Fruit fly (Drosophila melanogaster) whole organism, wandering third instar larva: Measurements from ENCODE around the gene IleRS-m.

Experiments
- Abd-B ChIP-seq: fragments of >200 bp; optimal IDR thresholded peaks from 2 replicates; lab custom pipeline; 2017; ENCODE audit warnings: missing biosample characterization, missing genetic modification characterization
- CG32264 ChIP-seq: fragments of 200-800 bp; sonication (Bioruptor generic); optimal IDR thresholded peaks from 2 replicates; lab custom pipeline; 2016; ENCODE audit warnings: missing biosample characterization, missing genetic modification characterization
- CG9705 ChIP-seq: fragments of 200-800 bp; sonication (Bioruptor generic); optimal IDR thresholded peaks from 2 replicates; lab custom pipeline; 2018; ENCODE audit warnings: missing biosample characterization, mild to moderate bottlenecking, missing genetic modification characterization
- CrebA ChIP-seq: fragments of 200-800 bp; sonication (Bioruptor generic); optimal IDR thresholded peaks from 2 replicates; lab custom pipeline; 2016; ENCODE audit warnings: missing biosample characterization, mild to moderate bottlenecking, missing genetic modification characterization, borderline replicate concordance
- Dfd ChIP-seq: fragments of >200 bp; optimal IDR thresholded peaks from 2 replicates; lab custom pipeline; 2017; ENCODE audit warnings: missing biosample characterization, missing genetic modification characterization
- Dif ChIP-seq: fragments of 200-275, 200-300 bp; sonication (Bioruptor generic); optimal IDR thresholded peaks from 2 replicates; lab custom pipeline; 2018; ENCODE audit warnings: missing biosample characterization, missing genetic modification characterization; ENCODE audit not compliant: partially characterized antibody
- GATAd ChIP-seq: sonication (Bioruptor generic); optimal IDR thresholded peaks from 2 replicates; lab custom pipeline; 2016; ENCODE audit warnings: missing biosample characterization, missing genetic modification characterization
- HLH106 ChIP-seq: fragments of 200-800 bp; optimal IDR thresholded peaks from 3 replicates; lab custom pipeline; 2019; ENCODE audit warnings: missing biosample characterization, mild to moderate bottlenecking, missing genetic modification characterization, moderate library complexity
- Hnf4 ChIP-seq: fragments of 200-800 bp; sonication (Bioruptor generic); optimal IDR thresholded peaks from 2 replicates; lab custom pipeline; 2016; ENCODE audit warnings: missing biosample characterization, mild to moderate bottlenecking, missing genetic modification characterization
- Hr78 ChIP-seq: fragments of >200 bp; optimal IDR thresholded peaks from 2 replicates; lab custom pipeline; 2017; ENCODE audit warnings: missing biosample characterization, missing genetic modification characterization
- Hr83 ChIP-seq: fragments of 200-300 bp; sonication (Bioruptor generic); optimal IDR thresholded peaks from 2 replicates; lab custom pipeline; 2016; ENCODE audit warnings: missing biosample characterization, mild to moderate bottlenecking, missing genetic modification characterization, moderate library complexity; ENCODE audit not compliant: poor library complexity, severe bottlenecking
- Jra ChIP-seq: sonication (Bioruptor generic); optimal IDR thresholded peaks from 2 replicates; lab custom pipeline; 2016; ENCODE audit warnings: missing biosample characterization, missing genetic modification characterization
- Myc ChIP-seq: fragments of >200 bp; optimal IDR thresholded peaks from 2 replicates; lab custom pipeline; 2017
- N ChIP-seq: fragments of >200 bp; optimal IDR thresholded peaks from 2 replicates; lab custom pipeline; 2018; ENCODE audit warnings: missing biosample characterization, missing external identifiers, missing genetic modification characterization
- OdsH ChIP-seq: fragments of 200-800 bp; sonication (Bioruptor generic); optimal IDR thresholded peaks from 2 replicates; lab custom pipeline; 2016; ENCODE audit warnings: missing biosample characterization, mild to moderate bottlenecking, missing genetic modification characterization
- Rel ChIP-seq, 2 experiments: fragments of 200-800 bp; sonication (Bioruptor generic) in 1 of 2; optimal IDR thresholded peaks; 2 replicates in 1 of 2; 3 replicates in 1 of 2; lab custom pipeline; 2016 to 2019; ENCODE audit warnings: mild to moderate bottlenecking in 2 of 2, missing biosample characterization in 2 of 2, missing genetic modification characterization in 2 of 2, moderate library complexity in 1 of 2
- Sp1 ChIP-seq: fragments of 200-800 bp; sonication (Bioruptor generic); optimal IDR thresholded peaks from 3 replicates; lab custom pipeline; 2019; ENCODE audit warnings: missing biosample characterization, mild to moderate bottlenecking, missing genetic modification characterization, moderate library complexity
- Vsx2 ChIP-seq: fragments of 200-300, 225-300 bp; sonication (Bioruptor generic); optimal IDR thresholded peaks from 2 replicates; lab custom pipeline; 2018; ENCODE audit warnings: missing biosample characterization, missing genetic modification characterization; ENCODE audit not compliant: partially characterized antibody
- br ChIP-seq: fragments of 200-800 bp; sonication (Bioruptor generic); optimal IDR thresholded peaks from 2 replicates; lab custom pipeline; 2016; ENCODE audit warnings: missing biosample characterization, missing genetic modification characterization
- brk ChIP-seq: fragments of 200-800 bp; sonication (Bioruptor generic); optimal IDR thresholded peaks from 2 replicates; lab custom pipeline; 2016; ENCODE audit warnings: missing biosample characterization, mild to moderate bottlenecking, missing genetic modification characterization
- dl ChIP-seq, 2 experiments: fragments of 175-275, 200-275 bp in 1 of 2; fragments of 200-275 bp in 1 of 2; sonication (Bioruptor generic); optimal IDR thresholded peaks; lab custom pipeline; 2018; ENCODE audit warnings: mild to moderate bottlenecking in 2 of 2, missing biosample characterization in 2 of 2, missing genetic modification characterization in 2 of 2, moderate library complexity in 2 of 2; ENCODE audit not compliant: partially characterized antibody in 2 of 2, insufficient read depth in 1 of 2
- dmrt93B ChIP-seq: fragments of 200-800 bp; sonication (Bioruptor generic); optimal IDR thresholded peaks from 2 replicates; lab custom pipeline; 2018; ENCODE audit warnings: missing biosample characterization, mild to moderate bottlenecking, missing genetic modification characterization
- dsf ChIP-seq: sonication (Bioruptor generic); optimal IDR thresholded peaks from 2 replicates; lab custom pipeline; 2016; ENCODE audit warnings: missing biosample characterization, missing genetic modification characterization, borderline replicate concordance
- foxo ChIP-seq, 2 experiments: fragments of 200-800 bp; sonication (Bioruptor generic); optimal IDR thresholded peaks; 2 replicates in 1 of 2; 3 replicates in 1 of 2; lab custom pipeline; 2016 to 2017; ENCODE audit warnings: missing biosample characterization in 2 of 2, missing genetic modification characterization in 2 of 2
- fru ChIP-seq: fragments of 200-800 bp; sonication (Bioruptor generic); optimal IDR thresholded peaks from 3 replicates; lab custom pipeline; 2016; ENCODE audit warnings: missing biosample characterization, mild to moderate bottlenecking, missing genetic modification characterization
- h ChIP-seq: fragments of 200-800 bp; sonication (Bioruptor generic); optimal IDR thresholded peaks from 3 replicates; lab custom pipeline; 2016; ENCODE audit warnings: missing biosample characterization, mild to moderate bottlenecking, missing genetic modification characterization
- jim ChIP-seq: fragments of 175-275, 200-325 bp; sonication (Bioruptor generic); optimal IDR thresholded peaks from 2 replicates; lab custom pipeline; 2016; ENCODE audit warnings: missing biosample characterization, mild to moderate bottlenecking, missing genetic modification characterization
- lola ChIP-seq: fragments of >200 bp; optimal IDR thresholded peaks from 2 replicates; lab custom pipeline; 2017; ENCODE audit warnings: missing biosample characterization, missing genetic modification characterization
- pan ChIP-seq: fragments of >200 bp; optimal IDR thresholded peaks from 2 replicates; lab custom pipeline; 2017
- psq ChIP-seq: fragments of 200-800 bp; sonication (Bioruptor generic); optimal IDR thresholded peaks from 3 replicates; lab custom pipeline; 2017; ENCODE audit warnings: missing biosample characterization, mild to moderate bottlenecking, missing genetic modification characterization, moderate library complexity
- rgr ChIP-seq: fragments of 200-800 bp; sonication (Bioruptor generic); optimal IDR thresholded peaks from 3 replicates; lab custom pipeline; 2016; ENCODE audit warnings: missing biosample characterization, mild to moderate bottlenecking, missing genetic modification characterization
- tai ChIP-seq: sonication (Bioruptor generic); optimal IDR thresholded peaks from 2 replicates; lab custom pipeline; 2016; ENCODE audit warnings: missing biosample characterization, missing genetic modification characterization
- woc ChIP-seq: sonication (Bioruptor generic); optimal IDR thresholded peaks from 2 replicates; lab custom pipeline; 2016; ENCODE audit warnings: missing biosample characterization, mild to moderate bottlenecking, missing genetic modification characterization

Gene IleRS-m

DNA sequence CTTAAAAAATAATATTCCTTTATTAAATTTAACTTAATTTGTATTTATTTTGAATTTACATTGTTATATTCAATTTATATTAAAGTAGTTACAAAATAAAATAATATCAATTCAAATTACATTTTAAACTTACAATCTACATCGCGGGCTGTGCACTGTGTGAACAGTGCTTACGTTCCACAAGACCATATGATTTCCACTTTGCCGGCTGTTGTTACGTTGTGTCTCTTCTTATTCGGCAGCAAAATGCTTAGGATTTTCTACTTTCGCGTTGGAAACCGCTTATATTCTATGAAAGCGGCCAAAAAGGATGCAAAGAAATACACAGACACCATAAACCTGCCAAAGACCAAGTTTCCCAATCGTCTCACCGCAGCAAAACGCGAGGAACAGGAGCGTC lies at the start of gene IleRS-m:
TSS of gene IleRS-m (plus strand) at position 222 of the 400 bp plus-strand sequence.
- TF ChIP-seq br (GFP tag; lab: Kevin White, UChicago) (no peak), Myc (lab: Kevin White, UChicago) (peak; percentile 51)

DNA sequence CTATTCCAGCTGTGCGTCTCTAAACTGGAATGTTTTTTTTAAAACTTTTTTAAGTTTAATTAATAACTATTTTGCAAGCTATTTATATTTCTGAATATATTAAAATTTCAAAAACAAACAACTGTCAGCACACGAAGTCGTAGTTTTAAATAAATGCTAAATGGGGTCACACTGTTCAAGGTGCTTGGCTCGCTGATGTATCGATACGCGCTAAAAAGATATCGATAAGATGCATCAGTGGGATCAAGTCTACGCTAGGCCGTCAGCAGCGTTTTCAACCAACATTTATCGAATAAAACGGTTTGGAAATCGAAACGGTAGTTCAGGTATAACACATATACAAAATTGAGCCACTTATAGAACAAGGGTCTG lies 49.2 kb upstream of the IleRS-m start, which contains the start of gene Diap1:
TSS of gene Diap1 (minus strand) at position 148 of the 372 bp plus-strand sequence.
- TF ChIP-seq foxo (GFP tag; optimal IDR thresholded peaks at IDR 0.05; lab: Kevin White, UChicago) (no peak), br (GFP tag; lab: Kevin White, UChicago) (no peak), brk (GFP tag; lab: Kevin White, UChicago) (no peak), N (GFP tag; lab: Kevin White, UChicago) (no peak), Hnf4 (no peak), Rel (GFP tag; optimal IDR thresholded peaks at IDR 0.05; lab: Kevin White, UChicago) (no peak), Rel (tag; optimal IDR thresholded peaks at IDR 0.05; lab: Kevin White, UChicago) (peak; percentile 65), Vsx2 (peak; percentile 92), CG32264 (GFP tag; lab: Kevin White, UChicago) (no peak), GATAd (no peak), Myc (lab: Kevin White, UChicago) (peak; percentile 74), HLH106 (peak; percentile 15), jim (GFP tag; lab: Kevin White, UChicago) (no peak), lola (GFP tag; lab: Kevin White, UChicago) (no peak)
- TF ChIP-seq, all 38 proteins: peak for 4

DNA sequence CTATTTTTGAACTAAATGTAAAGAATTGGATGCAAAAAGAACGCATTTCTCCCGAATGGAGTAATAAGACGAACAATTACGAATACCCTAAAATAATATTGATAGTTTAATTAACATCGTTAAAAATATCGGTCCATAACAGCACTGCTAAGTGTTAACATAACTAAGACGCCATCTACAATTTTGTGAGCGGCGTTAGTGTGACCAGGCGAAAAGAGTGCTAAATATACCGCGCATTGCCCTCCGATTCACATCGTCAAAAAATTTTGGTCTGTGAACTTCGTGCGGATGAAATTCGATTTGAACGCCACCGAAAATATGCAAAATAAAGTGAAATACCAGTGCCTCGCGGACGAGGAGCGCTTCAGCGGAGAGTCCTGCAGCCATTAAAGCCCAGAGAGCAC lies 48.4 kb upstream of the IleRS-m start, which contains the start of gene Mbs:
TSS of gene Mbs (plus strand) at position 241 of the 404 bp plus-strand sequence.
- no peak for TF ChIP-seq dmrt93B (GFP tag; lab: Kevin White, UChicago)
- TF ChIP-seq Rel (GFP tag; optimal IDR thresholded peaks at IDR 0.05; lab: Kevin White, UChicago): no peak
- peak; percentile 57 for TF ChIP-seq Rel (tag; optimal IDR thresholded peaks at IDR 0.05; lab: Kevin White, UChicago)
- TF ChIP-seq tai: peak; percentile 32
- peak; percentile 52 for TF ChIP-seq Sp1 (GFP tag; lab: Kevin White, UChicago)
- TF ChIP-seq Hnf4: peak; percentile 42
- TF ChIP-seq Jra (GFP tag; lab: Kevin White, UChicago): no peak
- no peak for TF ChIP-seq dsf (GFP tag; lab: Kevin White, UChicago)
- TF ChIP-seq OdsH: no peak
- TF ChIP-seq brk (GFP tag; lab: Kevin White, UChicago): peak; percentile 37
- no peak for TF ChIP-seq CG9705 (GFP tag; lab: Kevin White, UChicago)
- peak; percentile 24 for TF ChIP-seq HLH106
- TF ChIP-seq Vsx2: peak; percentile 50
- TF ChIP-seq Abd-B (GFP tag; lab: Kevin White, UChicago): no peak
- TF ChIP-seq woc (GFP tag; lab: Kevin White, UChicago): peak; percentile 42
- no peak for TF ChIP-seq rgr (GFP tag; lab: Kevin White, UChicago)

DNA sequence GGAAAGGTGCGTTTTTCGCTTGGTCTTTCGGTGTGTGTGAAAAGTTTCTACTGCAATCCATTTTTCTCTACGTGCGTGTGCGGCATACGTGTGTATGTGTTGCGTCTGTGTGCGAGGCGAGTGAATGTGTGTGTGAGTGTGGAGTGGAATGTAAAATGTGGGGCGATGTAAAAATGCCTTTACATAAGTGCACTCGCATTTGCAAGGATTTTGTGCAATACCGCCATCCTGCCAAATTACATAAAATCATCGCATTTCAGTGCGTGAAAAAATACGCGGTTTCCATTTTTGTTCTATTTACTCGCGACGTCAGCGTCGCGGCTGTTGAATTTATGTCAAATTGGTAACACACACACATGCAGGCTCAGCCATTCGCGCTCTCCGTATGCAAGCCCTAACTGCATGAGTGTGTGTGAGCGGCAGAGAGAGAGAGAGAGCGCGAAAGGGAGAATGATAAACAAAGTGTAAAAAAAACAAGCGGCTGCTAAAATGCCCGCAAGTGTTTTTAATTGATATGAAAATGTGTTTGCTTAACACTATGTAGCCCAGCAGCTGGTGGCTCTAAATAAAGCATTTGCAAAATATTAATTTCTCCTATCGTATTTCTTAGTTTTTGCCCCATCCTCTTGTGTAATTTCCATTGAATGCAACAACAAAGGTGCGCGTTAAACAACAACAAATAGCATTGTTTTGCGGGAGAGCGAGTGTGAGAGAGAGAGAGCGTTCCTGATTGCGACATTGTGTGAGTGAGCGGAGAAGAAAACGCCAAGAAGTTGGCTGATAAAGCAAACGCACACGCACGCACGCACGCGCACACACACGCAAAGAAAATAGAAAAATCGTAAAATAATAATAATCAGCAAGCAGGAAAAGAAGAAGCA lies 47.7 kb upstream of the IleRS-m start:
- TF ChIP-seq br (GFP tag; lab: Kevin White, UChicago): no peak
- peak; percentile 41 for TF ChIP-seq h (GFP tag; lab: Kevin White, UChicago)
- peak; percentile 99 for TF ChIP-seq Dfd (GFP tag; lab: Kevin White, UChicago)
- peak; percentile 24 to 55 for TF ChIP-seq dl (GFP tag; optimal IDR thresholded peaks at IDR 0.05; lab: Kevin White, UChicago; ENCODE audit: insufficient read depth in 1 of 2, partially characterized antibody in 2 of 2)
- peak; percentile 39 for TF ChIP-seq Hr78 (GFP tag; lab: Kevin White, UChicago)
- peak; percentile 14 for TF ChIP-seq Rel (GFP tag; optimal IDR thresholded peaks at IDR 0.05; lab: Kevin White, UChicago)
- peak; percentile 18 for TF ChIP-seq Rel (tag; optimal IDR thresholded peaks at IDR 0.05; lab: Kevin White, UChicago)
- TF ChIP-seq pan (lab: Kevin White, UChicago): peak; percentile 82
- no peak for TF ChIP-seq brk (GFP tag; lab: Kevin White, UChicago)
- TF ChIP-seq rgr (GFP tag; lab: Kevin White, UChicago): peak; percentile 13
- TF ChIP-seq CrebA (GFP tag; lab: Kevin White, UChicago): peak; percentile 30
- TF ChIP-seq psq (GFP tag; lab: Kevin White, UChicago): peak; percentile 15
- peak in 1 of 2 experiments; percentile 8 for TF ChIP-seq foxo (GFP tag; optimal IDR thresholded peaks at IDR 0.05; lab: Kevin White, UChicago)
- no peak for TF ChIP-seq dsf (GFP tag; lab: Kevin White, UChicago)
- peak; percentile 58 for TF ChIP-seq Dif (GFP tag; lab: Kevin White, UChicago)
- peak; percentile 1 for TF ChIP-seq fru (GFP tag; lab: Kevin White, UChicago)
- TF ChIP-seq N (GFP tag; lab: Kevin White, UChicago): peak; percentile 100
- no peak for TF ChIP-seq lola (GFP tag; lab: Kevin White, UChicago)
- TF ChIP-seq tai: no peak
- no peak for TF ChIP-seq Sp1 (GFP tag; lab: Kevin White, UChicago)
- peak; percentile 5 for TF ChIP-seq Hnf4
- peak; percentile 4 for TF ChIP-seq Hr83 (GFP tag; lab: Kevin White, UChicago)
- peak; percentile 84 for TF ChIP-seq Abd-B (GFP tag; lab: Kevin White, UChicago)
